Worm (Caenorhabditis elegans) whole organism, L1 larva: Measurements from ENCODE around the gene cogc-6.
A peak's percentile ranks its signal among the peaks of the same experiment; 100 is the strongest.

Experiments used
- C34B4.2 ChIP-seq: sonication (generic microtip); optimal IDR thresholded peaks from 2 replicates; lab custom pipeline; 2017; ENCODE audit warnings: mild to moderate bottlenecking, missing genetic modification characterization, missing compliant biosample characterization
- Y116A8C.19 ChIP-seq: sonication (generic microtip); optimal IDR thresholded peaks from 2 replicates; lab custom pipeline; 2016; ENCODE audit warnings: missing compliant biosample characterization, missing genetic modification characterization, borderline replicate concordance
- alr-1 ChIP-seq: fragments of 200-800 bp; sonication (Bioruptor generic); optimal IDR thresholded peaks from 2 replicates; lab custom pipeline; 2018; ENCODE audit warnings: borderline replicate concordance, mild to moderate bottlenecking, missing genetic modification characterization, missing compliant biosample characterization
- blmp-1 ChIP-seq: fragments of 150-350 bp; optimal IDR thresholded peaks from 2 replicates; lab custom pipeline; 2014; ENCODE audit warnings: missing biosample characterization, missing genetic modification characterization
- ceh-63 ChIP-seq: fragments of 200-800 bp; sonication (Bioruptor generic); optimal IDR thresholded peaks from 2 replicates; lab custom pipeline; 2018; ENCODE audit warnings: mild to moderate bottlenecking, missing genetic modification characterization, missing compliant biosample characterization
- ceh-88 ChIP-seq: fragments of 200-800 bp; sonication (Bioruptor generic); IDR thresholded peaks from 2 replicates; pipeline ENCODE4 v1.3.6; 2022; ENCODE audit warnings: missing genetic modification characterization, missing compliant biosample characterization
- ceh-90 ChIP-seq: sonication (generic microtip); optimal IDR thresholded peaks from 2 replicates; lab custom pipeline; 2016; ENCODE audit warnings: missing genetic modification characterization, missing compliant biosample characterization
- ces-1 ChIP-seq: fragments of 150-350 bp; optimal IDR thresholded peaks from 2 replicates; lab custom pipeline; 2014; ENCODE audit warnings: missing biosample characterization, missing genetic modification reagents, missing genetic modification characterization
- egl-13 ChIP-seq: sonication (generic microtip); optimal IDR thresholded peaks from 2 replicates; lab custom pipeline; 2016; ENCODE audit warnings: missing genotype, missing genetic modification reagents, missing genetic modification characterization, missing compliant biosample characterization
- elt-2 ChIP-seq: sonication (generic microtip); optimal IDR thresholded peaks from 2 replicates; lab custom pipeline; 2016; ENCODE audit warnings: missing genetic modification characterization, mild to moderate bottlenecking, inconsistent platforms, missing compliant biosample characterization, missing genetic modification reagents
- elt-3 ChIP-seq, 6 experiments: fragments of 150-350 bp in 1 of 6; sonication (generic microtip); optimal IDR thresholded peaks; 2 replicates each; lab custom pipeline; 2017 to 2018; ENCODE audit warnings: missing biosample characterization in 6 of 6, missing genetic modification characterization in 6 of 6, inconsistent platforms in 1 of 6
- ets-5 ChIP-seq: fragments of 200-800 bp; sonication (Bioruptor generic); IDR thresholded peaks from 2 replicates; pipeline ENCODE4 v1.3.6; 2022; ENCODE audit warnings: missing genetic modification characterization, missing compliant biosample characterization
- fkh-10 ChIP-seq: sonication (generic microtip); optimal IDR thresholded peaks from 2 replicates; lab custom pipeline; 2017; ENCODE audit warnings: missing biosample characterization, missing genetic modification reagents, missing genetic modification characterization
- fkh-8 ChIP-seq: sonication (generic microtip); optimal IDR thresholded peaks from 2 replicates; lab custom pipeline; 2016; ENCODE audit warnings: mild to moderate bottlenecking, missing genetic modification characterization, missing compliant biosample characterization
- fos-1 ChIP-seq: fragments of 150-350 bp; optimal IDR thresholded peaks from 2 replicates; lab custom pipeline; 2014; ENCODE audit warnings: missing biosample characterization, missing genetic modification characterization
- grh-1 ChIP-seq: fragments of 200-800 bp; sonication (Bioruptor generic); IDR thresholded peaks from 2 replicates; pipeline ENCODE4 v1.3.6; 2022; ENCODE audit warnings: missing genetic modification reagents, missing genetic modification characterization, missing compliant biosample characterization
- hlh-17 ChIP-seq: fragments of 200-800 bp; sonication (Bioruptor generic); optimal IDR thresholded peaks from 2 replicates; lab custom pipeline; 2018; ENCODE audit warnings: missing genetic modification characterization, mild to moderate bottlenecking, missing compliant biosample characterization, moderate library complexity, borderline replicate concordance
- hlh-4 ChIP-seq: sonication (generic microtip); optimal IDR thresholded peaks from 2 replicates; lab custom pipeline; 2016; ENCODE audit warnings: mild to moderate bottlenecking, missing genetic modification characterization, missing compliant biosample characterization
- irx-1 ChIP-seq: sonication (generic microtip); optimal IDR thresholded peaks from 2 replicates; lab custom pipeline; 2016; ENCODE audit warnings: missing genetic modification characterization, missing compliant biosample characterization
- isw-1 ChIP-seq: fragments of 200-800 bp; sonication (Bioruptor generic); IDR thresholded peaks from 2 replicates; pipeline ENCODE4 v1.3.6; 2022; ENCODE audit warnings: missing genetic modification characterization, missing compliant biosample characterization
- lin-14 ChIP-seq: fragments of 200-800 bp; sonication (Bioruptor generic); optimal IDR thresholded peaks from 2 replicates; lab custom pipeline; 2018; ENCODE audit warnings: mild to moderate bottlenecking, missing genetic modification characterization, moderate library complexity, missing compliant biosample characterization
- lsy-2 ChIP-seq, 2 experiments: fragments of 150-350 bp; optimal IDR thresholded peaks; 2 replicates each; lab custom pipeline; 2014; ENCODE audit warnings: missing biosample characterization in 2 of 2, missing genetic modification characterization in 2 of 2
- mef-2 ChIP-seq: fragments of 150-350 bp; optimal IDR thresholded peaks from 2 replicates; lab custom pipeline; 2014; ENCODE audit warnings: missing biosample characterization, missing genetic modification characterization
- nhr-11 ChIP-seq: fragments of 150-350 bp; optimal IDR thresholded peaks from 2 replicates; lab custom pipeline; 2014; ENCODE audit warnings: missing biosample characterization, missing genetic modification characterization
- nhr-12 ChIP-seq: sonication (generic microtip); optimal IDR thresholded peaks from 2 replicates; lab custom pipeline; 2017; ENCODE audit warnings: missing biosample characterization, missing genetic modification characterization
- nhr-20 ChIP-seq: sonication (generic microtip); optimal IDR thresholded peaks from 2 replicates; lab custom pipeline; 2016; ENCODE audit warnings: mild to moderate bottlenecking, missing genetic modification characterization, missing compliant biosample characterization
- nhr-237 ChIP-seq: fragments of 150-350 bp; optimal IDR thresholded peaks from 2 replicates; lab custom pipeline; 2014; ENCODE audit warnings: missing biosample characterization, missing genetic modification characterization
- nhr-47 ChIP-seq: sonication (generic microtip); optimal IDR thresholded peaks from 2 replicates; lab custom pipeline; 2016; ENCODE audit warnings: mild to moderate bottlenecking, missing genetic modification characterization, moderate library complexity, missing compliant biosample characterization
- nhr-85 ChIP-seq: sonication (generic microtip); peaks from one replicate; lab custom pipeline; 2016; ENCODE audit warnings: missing genetic modification characterization, inconsistent platforms, missing compliant biosample characterization
- pax-3 ChIP-seq: fragments of 200-800 bp; sonication (Bioruptor generic); optimal IDR thresholded peaks from 2 replicates; lab custom pipeline; 2018; ENCODE audit warnings: mild to moderate bottlenecking, missing genetic modification characterization, moderate library complexity, missing compliant biosample characterization
- pqm-1 ChIP-seq: sonication (generic microtip); optimal IDR thresholded peaks from 3 replicates; lab custom pipeline; 2017; ENCODE audit warnings: missing biosample characterization, missing genetic modification characterization
- snu-23 ChIP-seq: sonication (generic microtip); optimal IDR thresholded peaks from 2 replicates; lab custom pipeline; 2016; ENCODE audit warnings: missing genetic modification characterization, missing compliant biosample characterization
- swsn-7 ChIP-seq: sonication (generic microtip); optimal IDR thresholded peaks from 2 replicates; lab custom pipeline; 2016; ENCODE audit warnings: missing genetic modification characterization, missing compliant biosample characterization
- unc-30 ChIP-seq: sonication (generic microtip); optimal IDR thresholded peaks from 2 replicates; lab custom pipeline; 2017; ENCODE audit warnings: missing biosample characterization, missing genetic modification characterization
- unc-86 ChIP-seq: sonication (generic microtip); optimal IDR thresholded peaks from 2 replicates; lab custom pipeline; 2016; ENCODE audit warnings: missing genetic modification characterization, missing compliant biosample characterization
- zip-4 ChIP-seq: fragments of 200-800 bp; sonication (Bioruptor generic); optimal IDR thresholded peaks from 2 replicates; lab custom pipeline; 2018; ENCODE audit warnings: mild to moderate bottlenecking, missing genetic modification characterization, moderate library complexity, missing compliant biosample characterization
- ztf-11 ChIP-seq, 2 experiments: sonication (generic microtip); optimal IDR thresholded peaks; 2 replicates each; lab custom pipeline; 2016 to 2017; ENCODE audit warnings: missing genetic modification characterization in 2 of 2, missing biosample characterization in 1 of 2, missing compliant biosample characterization in 1 of 2
- ztf-4 ChIP-seq: fragments of 150-350 bp; optimal IDR thresholded peaks from 2 replicates; lab custom pipeline; 2014; ENCODE audit warnings: missing biosample characterization, missing genetic modification characterization

cogc-6 gene

ce11 chrV:8247311-8248105 lies 26.4 kb upstream of the cogc-6 start (continued):
- TF ChIP-seq ces-1 (GFP tag; lab: Kevin White, UChicago) = no peak

- TF ChIP-seq nhr-20 (tag; lab: Kevin White, UChicago) (no peak), nhr-85 (tag; lab: Kevin White, UChicago) (no peak), ztf-11 (tag; optimal IDR thresholded peaks at IDR 0.05; lab: Kevin White, UChicago) (no peak), unc-30 (no peak), hlh-4 (tag; lab: Kevin White, UChicago) (no peak), grh-1 (GFP tag; lab: Robert Waterston, UW) (no peak), fkh-8 (tag; lab: Kevin White, UChicago) (no peak), isw-1 (GFP tag; lab: Robert Waterston, UW) (no peak), nhr-11 (tag; lab: Kevin White, UChicago) (no peak), lsy-2 (tag; optimal IDR thresholded peaks at IDR 0.05; lab: Kevin White, UChicago) (no peak), zip-4 (GFP tag; lab: Kevin White, UChicago) (no peak), pax-3 (tag; lab: Kevin White, UChicago) (no peak), fos-1 (tag; lab: Kevin White, UChicago) (no peak), ets-5 (no peak), ceh-90 (tag; lab: Kevin White, UChicago) (no peak), Y116A8C.19 (tag; lab: Kevin White, UChicago) (no peak)
Measured at ce11 chrV:8245457-8245856, 24.3 kb upstream of the cogc-6 start, which contains the start of gene C16D9.5. Gene C16D9.5 (minus strand): TSS chrV:8245557.

- TF ChIP-seq elt-2 (tag; lab: Kevin White, UChicago) = peak; percentile 45
- TF ChIP-seq fkh-10 = no peak
Measured at ce11 chrV:8243201-8243600, 22.1 kb upstream of the cogc-6 start.

ce11 chrV:8242798-8243197 lies 21.7 kb upstream of the cogc-6 start, which contains the start of gene C16D9.4:
Gene C16D9.4 (minus strand): TSS chrV:8242898.
- TF ChIP-seq pqm-1 (no peak), mef-2 (tag; lab: Kevin White, UChicago) (no peak), zip-4 (GFP tag; lab: Kevin White, UChicago) (no peak), hlh-17 (GFP tag; lab: Kevin White, UChicago) (no peak), fkh-8 (tag; lab: Kevin White, UChicago) (no peak), ceh-63 (GFP tag; lab: Kevin White, UChicago) (no peak), swsn-7 (tag; lab: Kevin White, UChicago) (no peak), alr-1 (tag; lab: Kevin White, UChicago) (no peak), ceh-88 (GFP tag; lab: Robert Waterston, UW) (no peak), nhr-237 (no peak)

ce11 chrV:8239928-8240327 lies 18.8 kb upstream of the cogc-6 start, which contains the start of gene C16D9.3:
Gene C16D9.3 (minus strand): TSS chrV:8240028.
- TF ChIP-seq unc-86 (tag; lab: Kevin White, UChicago) (no peak), nhr-12 (tag; lab: Kevin White, UChicago) (no peak), alr-1 (tag; lab: Kevin White, UChicago) (no peak), swsn-7 (tag; lab: Kevin White, UChicago) (no peak), hlh-4 (tag; lab: Kevin White, UChicago) (no peak), fkh-8 (tag; lab: Kevin White, UChicago) (no peak), nhr-237 (no peak), elt-3 (tag; optimal IDR thresholded peaks at IDR 0.05; lab: Kevin White, UChicago) (no peak), ztf-11 (tag; optimal IDR thresholded peaks at IDR 0.05; lab: Kevin White, UChicago) (no peak), blmp-1 (tag; lab: Kevin White, UChicago) (no peak), hlh-17 (GFP tag; lab: Kevin White, UChicago) (no peak), lin-14 (GFP tag; lab: Kevin White, UChicago) (no peak), C34B4.2 (no peak), nhr-47 (tag; lab: Kevin White, UChicago) (no peak), egl-13 (tag; lab: Kevin White, UChicago) (no peak), snu-23 (GFP tag; lab: Kevin White, UChicago) (no peak), ceh-63 (GFP tag; lab: Kevin White, UChicago) (no peak), ztf-4 (no peak), irx-1 (tag; lab: Kevin White, UChicago) (no peak), ets-5 (no peak)
